Worm (Caenorhabditis elegans) whole organism, L1 larva: ENCODE measurements around the gene vps-32.1.
A peak's percentile ranks its signal among the peaks of the same experiment; 100 is the strongest.

Experiments used
- C04F5.9 ChIP-seq: sonication (generic microtip); optimal IDR thresholded peaks from 2 replicates; lab custom pipeline; 2016; ENCODE audit warnings: missing genetic modification characterization, missing compliant biosample characterization
- F16B12.6 ChIP-seq: fragments of 150-350 bp; optimal IDR thresholded peaks from 2 replicates; lab custom pipeline; 2014; ENCODE audit warnings: missing biosample characterization, missing genetic modification characterization
- Y116A8C.19 ChIP-seq: sonication (generic microtip); optimal IDR thresholded peaks from 2 replicates; lab custom pipeline; 2016; ENCODE audit warnings: missing compliant biosample characterization, missing genetic modification characterization, borderline replicate concordance
- alr-1 ChIP-seq: fragments of 200-800 bp; sonication (Bioruptor generic); optimal IDR thresholded peaks from 2 replicates; lab custom pipeline; 2018; ENCODE audit warnings: borderline replicate concordance, mild to moderate bottlenecking, missing genetic modification characterization, missing compliant biosample characterization
- aly-2 ChIP-seq: fragments of 150-350 bp; optimal IDR thresholded peaks from 2 replicates; lab custom pipeline; 2014; ENCODE audit warnings: missing biosample characterization, missing genetic modification characterization
- ama-1 ChIP-seq: fragments of 150-350 bp; optimal IDR thresholded peaks from 2 replicates; lab custom pipeline; 2014
- blmp-1 ChIP-seq: fragments of 150-350 bp; optimal IDR thresholded peaks from 2 replicates; lab custom pipeline; 2014; ENCODE audit warnings: missing biosample characterization, missing genetic modification characterization
- ceh-8 ChIP-seq: fragments of 200-800 bp; sonication (Bioruptor generic); optimal IDR thresholded peaks from 2 replicates; lab custom pipeline; 2018; ENCODE audit warnings: mild to moderate bottlenecking, missing genetic modification characterization, moderate library complexity, missing compliant biosample characterization
- ceh-82 ChIP-seq, 3 experiments: fragments of 150-350 bp in 1 of 3; sonication (generic microtip) in 2 of 3; optimal IDR thresholded peaks; 2 replicates each; lab custom pipeline; 2014 to 2017; ENCODE audit warnings: missing biosample characterization in 3 of 3, missing genetic modification characterization in 3 of 3
- ces-1 ChIP-seq: fragments of 150-350 bp; optimal IDR thresholded peaks from 2 replicates; lab custom pipeline; 2014; ENCODE audit warnings: missing biosample characterization, missing genetic modification reagents, missing genetic modification characterization
- efl-1 ChIP-seq, 4 experiments: fragments of 150-350 bp; optimal IDR thresholded peaks in 3 of 4; peaks in 1 of 4; 1 replicate in 1 of 4; 2 replicates in 3 of 4; lab custom pipeline; 2014; ENCODE audit warnings: missing biosample characterization in 2 of 4, missing genetic modification characterization in 2 of 4, missing genetic modification reagents in 2 of 4
- efl-3 ChIP-seq: fragments of 200-800 bp; sonication (Bioruptor generic); optimal IDR thresholded peaks from 2 replicates; lab custom pipeline; 2018; ENCODE audit warnings: mild to moderate bottlenecking, missing genetic modification characterization, missing compliant biosample characterization
- egl-27 ChIP-seq, 2 experiments: fragments of 150-350 bp in 1 of 2; sonication (generic microtip); optimal IDR thresholded peaks; 3 replicates each; lab custom pipeline; 2017 to 2018; ENCODE audit warnings: missing biosample characterization in 2 of 2, missing genetic modification characterization in 2 of 2, missing genetic modification reagents in 2 of 2
- elt-2 ChIP-seq: sonication (generic microtip); optimal IDR thresholded peaks from 2 replicates; lab custom pipeline; 2016; ENCODE audit warnings: missing genetic modification characterization, mild to moderate bottlenecking, inconsistent platforms, missing compliant biosample characterization, missing genetic modification reagents
- fkh-4 ChIP-seq: sonication (generic microtip); optimal IDR thresholded peaks from 2 replicates; lab custom pipeline; 2016; ENCODE audit warnings: missing compliant biosample characterization, missing genetic modification characterization, borderline replicate concordance
- hlh-17 ChIP-seq: fragments of 200-800 bp; sonication (Bioruptor generic); optimal IDR thresholded peaks from 2 replicates; lab custom pipeline; 2018; ENCODE audit warnings: missing genetic modification characterization, mild to moderate bottlenecking, missing compliant biosample characterization, moderate library complexity, borderline replicate concordance
- hlh-4 ChIP-seq: sonication (generic microtip); optimal IDR thresholded peaks from 2 replicates; lab custom pipeline; 2016; ENCODE audit warnings: mild to moderate bottlenecking, missing genetic modification characterization, missing compliant biosample characterization
- hpl-2 ChIP-seq: fragments of 150-350 bp; optimal IDR thresholded peaks from 2 replicates; lab custom pipeline; 2014; ENCODE audit warnings: missing biosample characterization, missing genetic modification reagents, missing genetic modification characterization
- jun-1 ChIP-seq: fragments of 150-350 bp; optimal IDR thresholded peaks from 2 replicates; lab custom pipeline; 2014; ENCODE audit warnings: missing biosample characterization, missing genetic modification reagents, missing genetic modification characterization
- lin-15B ChIP-seq: fragments of 150-350 bp; sonication (generic microtip); optimal IDR thresholded peaks from 3 replicates; lab custom pipeline; 2014; ENCODE audit warnings: missing biosample characterization, missing genetic modification characterization
- lin-35 ChIP-seq, 2 experiments: fragments of 150-350 bp; optimal IDR thresholded peaks; 2 replicates each; lab custom pipeline; 2014; ENCODE audit warnings: missing biosample characterization in 2 of 2, missing genetic modification characterization in 2 of 2, missing genetic modification reagents in 2 of 2
- lsy-2 ChIP-seq, 2 experiments: fragments of 150-350 bp; optimal IDR thresholded peaks; 2 replicates each; lab custom pipeline; 2014; ENCODE audit warnings: missing biosample characterization in 2 of 2, missing genetic modification characterization in 2 of 2
- mab-9 ChIP-seq: fragments of 200-800 bp; sonication (Bioruptor generic); IDR thresholded peaks from 2 replicates; pipeline ENCODE4 v1.3.6; 2022; ENCODE audit warnings: missing genetic modification reagents, missing genetic modification characterization, missing compliant biosample characterization
- mdl-1 ChIP-seq, 2 experiments: fragments of 150-350 bp; optimal IDR thresholded peaks; 2 replicates each; lab custom pipeline; 2014 to 2017; ENCODE audit warnings: missing biosample characterization in 2 of 2, missing genetic modification characterization in 2 of 2, inconsistent platforms in 1 of 2
- nhr-11 ChIP-seq: fragments of 150-350 bp; optimal IDR thresholded peaks from 2 replicates; lab custom pipeline; 2014; ENCODE audit warnings: missing biosample characterization, missing genetic modification characterization
- nhr-12 ChIP-seq: sonication (generic microtip); optimal IDR thresholded peaks from 2 replicates; lab custom pipeline; 2017; ENCODE audit warnings: missing biosample characterization, missing genetic modification characterization
- nhr-20 ChIP-seq: sonication (generic microtip); optimal IDR thresholded peaks from 2 replicates; lab custom pipeline; 2016; ENCODE audit warnings: mild to moderate bottlenecking, missing genetic modification characterization, missing compliant biosample characterization
- nhr-237 ChIP-seq: fragments of 150-350 bp; optimal IDR thresholded peaks from 2 replicates; lab custom pipeline; 2014; ENCODE audit warnings: missing biosample characterization, missing genetic modification characterization
- nhr-71 ChIP-seq: sonication (generic microtip); optimal IDR thresholded peaks from 2 replicates; lab custom pipeline; 2016; ENCODE audit warnings: mild to moderate bottlenecking, missing genetic modification characterization, moderate library complexity, missing compliant biosample characterization
- nhr-76 ChIP-seq: sonication (generic microtip); optimal IDR thresholded peaks from 2 replicates; lab custom pipeline; 2017; ENCODE audit warnings: missing biosample characterization, missing genetic modification characterization
- nhr-85 ChIP-seq: sonication (generic microtip); peaks from one replicate; lab custom pipeline; 2016; ENCODE audit warnings: missing genetic modification characterization, inconsistent platforms, missing compliant biosample characterization
- nhr-90 ChIP-seq: sonication (generic microtip); optimal IDR thresholded peaks from 2 replicates; lab custom pipeline; 2016; ENCODE audit warnings: mild to moderate bottlenecking, missing genetic modification characterization, missing compliant biosample characterization; ENCODE audit not compliant: poor library complexity
- pax-3 ChIP-seq: fragments of 200-800 bp; sonication (Bioruptor generic); optimal IDR thresholded peaks from 2 replicates; lab custom pipeline; 2018; ENCODE audit warnings: mild to moderate bottlenecking, missing genetic modification characterization, moderate library complexity, missing compliant biosample characterization
- pqm-1 ChIP-seq: sonication (generic microtip); optimal IDR thresholded peaks from 3 replicates; lab custom pipeline; 2017; ENCODE audit warnings: missing biosample characterization, missing genetic modification characterization
- rnt-1 ChIP-seq: sonication (generic microtip); optimal IDR thresholded peaks from 2 replicates; lab custom pipeline; 2016; ENCODE audit warnings: mild to moderate bottlenecking, missing genetic modification characterization, moderate library complexity, missing compliant biosample characterization
- skn-1 ChIP-seq: fragments of 150-350 bp; optimal IDR thresholded peaks from 2 replicates; lab custom pipeline; 2014; ENCODE audit warnings: missing biosample characterization, missing genetic modification characterization
- snpc-4 ChIP-seq: fragments of 150-350 bp; optimal IDR thresholded peaks from 2 replicates; lab custom pipeline; 2014; ENCODE audit warnings: missing biosample characterization, missing genetic modification characterization
- snu-23 ChIP-seq: sonication (generic microtip); optimal IDR thresholded peaks from 2 replicates; lab custom pipeline; 2016; ENCODE audit warnings: missing genetic modification characterization, missing compliant biosample characterization
- sptf-1 ChIP-seq: fragments of 150-350 bp; optimal IDR thresholded peaks from 2 replicates; lab custom pipeline; 2014; ENCODE audit warnings: missing biosample characterization, missing genetic modification characterization
- swsn-7 ChIP-seq: sonication (generic microtip); optimal IDR thresholded peaks from 2 replicates; lab custom pipeline; 2016; ENCODE audit warnings: missing genetic modification characterization, missing compliant biosample characterization
- tbx-2 ChIP-seq: sonication (generic microtip); optimal IDR thresholded peaks from 2 replicates; lab custom pipeline; 2016; ENCODE audit warnings: missing genetic modification characterization, missing compliant biosample characterization
- vab-15 ChIP-seq: sonication (generic microtip); optimal IDR thresholded peaks from 2 replicates; lab custom pipeline; 2017; ENCODE audit warnings: missing genotype, mild to moderate bottlenecking, missing genetic modification characterization, missing compliant biosample characterization
- zag-1 ChIP-seq: fragments of 150-350 bp; optimal IDR thresholded peaks from 2 replicates; lab custom pipeline; 2014; ENCODE audit warnings: missing biosample characterization, missing genetic modification characterization
- ztf-11 ChIP-seq, 2 experiments: sonication (generic microtip); optimal IDR thresholded peaks; 2 replicates each; lab custom pipeline; 2016 to 2017; ENCODE audit warnings: missing genetic modification characterization in 2 of 2, missing biosample characterization in 1 of 2, missing compliant biosample characterization in 1 of 2
- ztf-4 ChIP-seq: fragments of 150-350 bp; optimal IDR thresholded peaks from 2 replicates; lab custom pipeline; 2014; ENCODE audit warnings: missing biosample characterization, missing genetic modification characterization

vps-32.1 gene

DNA sequence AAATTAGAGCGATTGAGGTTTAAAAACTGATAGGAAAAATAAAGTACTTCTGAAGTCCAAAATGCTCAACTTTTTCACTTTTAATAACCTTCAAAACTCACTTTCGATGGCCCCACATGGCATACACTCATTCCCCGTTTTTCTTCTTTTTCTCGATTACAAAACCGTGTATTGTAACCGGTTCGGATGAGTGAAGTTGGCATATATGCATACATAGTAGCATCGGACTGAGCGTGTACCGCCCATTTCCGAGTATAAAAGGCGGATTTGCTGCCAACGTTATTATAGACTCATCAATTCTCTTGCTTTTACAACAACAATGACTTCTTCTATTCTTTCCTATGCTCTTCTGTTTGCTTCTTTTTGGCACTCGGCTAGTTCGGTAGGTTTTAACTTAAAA, 6.8 kb upstream of the vps-32.1 start, which contains the start of gene C56C10.4:
Gene C56C10.4, plus strand, starts transcription at position 301 of the 400 bp plus-strand sequence.
- no peak for TF ChIP-seq fkh-4 (tag; lab: Kevin White, UChicago)
- TF ChIP-seq lin-35 (GFP tag; optimal IDR thresholded peaks at IDR 0.05; lab: Kevin White, UChicago), result no peak
- no peak for TF ChIP-seq mdl-1 (tag; optimal IDR thresholded peaks at IDR 0.05; lab: Kevin White, UChicago)
- TF ChIP-seq hlh-4 (tag; lab: Kevin White, UChicago), result no peak
- TF ChIP-seq efl-3 (GFP tag; lab: Kevin White, UChicago), result no peak
- no peak for TF ChIP-seq nhr-11
- TF ChIP-seq C04F5.9 (tag; lab: Kevin White, UChicago), result no peak
- no peak for TF ChIP-seq nhr-237
- no peak for TF ChIP-seq nhr-90
- no peak for TF ChIP-seq ztf-4 (tag; lab: Kevin White, UChicago)

- TF ChIP-seq nhr-71 (tag; lab: Kevin White, UChicago) (peak; percentile 11), aly-2 (tag; lab: Kevin White, UChicago) (peak; percentile 75), nhr-90 (peak; percentile 39), pqm-1 (tag; lab: Kevin White, UChicago) (no peak), nhr-85 (tag; lab: Kevin White, UChicago) (peak; percentile 24), ztf-11 (tag; optimal IDR thresholded peaks at IDR 0.05; lab: Kevin White, UChicago) (peak in 1 of 2 experiments; percentile 3), elt-2 (peak; percentile 30), snu-23 (GFP tag; lab: Kevin White, UChicago) (peak; percentile 32), snpc-4 (tag; lab: Kevin White, UChicago) (no peak), ceh-82 (tag; optimal IDR thresholded peaks at IDR 0.05; lab: Kevin White, UChicago) (peak in 1 of 3 experiments; percentile 16), blmp-1 (no peak), nhr-20 (tag; lab: Kevin White, UChicago) (peak; percentile 1), lsy-2 (tag; optimal IDR thresholded peaks at IDR 0.05; lab: Kevin White, UChicago) (peak in 1 of 2 experiments; percentile 15), ama-1 (lab: Kevin White, UChicago) (peak; percentile 62)
Observed at ce11 chrII:6587264-6587870, 2.1 kb upstream of the vps-32.1 start, which contains the start of gene C56C10.7. TSS of gene C56C10.7 (minus strand) at chrII:6587575.

DNA sequence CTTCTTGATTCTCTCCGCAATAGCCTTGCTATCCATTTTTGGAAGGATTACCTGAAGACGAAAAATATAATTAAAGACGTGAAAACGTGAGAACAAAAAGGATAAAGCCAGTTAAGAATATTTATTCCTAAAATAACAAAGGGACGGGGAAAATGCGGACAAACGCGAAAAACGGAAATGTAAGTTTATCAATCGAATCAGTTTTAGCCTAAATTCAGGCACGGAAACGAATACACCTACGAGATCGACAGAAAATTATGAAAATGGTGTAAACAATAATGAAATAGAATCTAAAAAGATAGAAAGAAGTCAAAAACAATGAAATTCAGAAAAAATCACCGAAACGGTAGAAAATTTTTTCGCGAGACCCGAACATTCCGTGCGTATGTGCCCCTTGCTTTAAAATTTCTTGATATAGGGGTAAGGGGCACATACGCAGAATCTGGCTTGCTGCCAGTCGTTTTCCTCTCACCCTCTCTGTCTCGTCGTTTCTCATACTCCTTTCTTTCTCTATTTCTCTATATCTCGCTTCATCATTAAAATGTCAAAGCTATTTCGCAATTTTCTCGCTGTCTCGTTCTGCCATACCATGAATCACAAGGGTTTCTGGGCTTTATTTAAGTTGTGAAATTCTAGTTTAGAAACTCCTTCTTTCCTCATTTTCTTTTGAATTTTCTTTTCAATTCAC, 759 bp upstream of the vps-32.1 start, which contains the start of gene icd-1:
Gene icd-1, minus strand, starts transcription at position 51 of the 688 bp plus-strand sequence.
- TF ChIP-seq ceh-8 (GFP tag; lab: Kevin White, UChicago) (peak; percentile 80), zag-1 (tag; lab: Kevin White, UChicago) (peak; percentile 73), sptf-1 (tag; lab: Kevin White, UChicago) (no peak), nhr-90 (peak; percentile 94), nhr-11 (peak; percentile 97), blmp-1 (peak; percentile 79), tbx-2 (tag; lab: Kevin White, UChicago) (peak; percentile 97), alr-1 (no peak), nhr-76 (no peak), lin-15B (tag; lab: Kevin White, UChicago) (peak; percentile 71), efl-3 (GFP tag; lab: Kevin White, UChicago) (no peak), egl-27 (tag; optimal IDR thresholded peaks at IDR 0.05; lab: Kevin White, UChicago) (peak in 1 of 2 experiments; percentile 82), jun-1 (peak; percentile 94), pax-3 (tag; lab: Kevin White, UChicago) (peak; percentile 90), rnt-1 (tag; lab: Kevin White, UChicago) (peak; percentile 92), nhr-71 (tag; lab: Kevin White, UChicago) (peak; percentile 99), vab-15 (tag; lab: Kevin White, UChicago) (no peak), swsn-7 (tag; lab: Kevin White, UChicago) (peak; percentile 98), efl-1 (optimal IDR thresholded peaks at IDR 0.05; lab: Kevin White, UChicago) (peak; percentile 93 to 96), efl-1 (GFP tag; optimal IDR thresholded peaks at IDR 0.05 in 1 of 2; lab: Kevin White, UChicago) (peak; percentile 73 to 98), Y116A8C.19 (tag; lab: Kevin White, UChicago) (no peak), ceh-82 (tag; optimal IDR thresholded peaks at IDR 0.05; lab: Kevin White, UChicago) (peak; percentile 91 to 95 (median 93)), ama-1 (lab: Kevin White, UChicago) (peak; percentile 43), hpl-2 (GFP tag; lab: Kevin White, UChicago) (peak; percentile 91), skn-1 (tag; lab: Kevin White, UChicago) (peak; percentile 80), nhr-12 (tag; lab: Kevin White, UChicago) (no peak), F16B12.6 (tag; lab: Kevin White, UChicago) (peak; percentile 69), hlh-17 (GFP tag; lab: Kevin White, UChicago) (no peak), mab-9 (peak; percentile 65), ces-1 (GFP tag; lab: Kevin White, UChicago) (no peak)
